Worm (Caenorhabditis elegans): ENCODE results near the gene irld-26.

The irld-26 gene

DNA sequence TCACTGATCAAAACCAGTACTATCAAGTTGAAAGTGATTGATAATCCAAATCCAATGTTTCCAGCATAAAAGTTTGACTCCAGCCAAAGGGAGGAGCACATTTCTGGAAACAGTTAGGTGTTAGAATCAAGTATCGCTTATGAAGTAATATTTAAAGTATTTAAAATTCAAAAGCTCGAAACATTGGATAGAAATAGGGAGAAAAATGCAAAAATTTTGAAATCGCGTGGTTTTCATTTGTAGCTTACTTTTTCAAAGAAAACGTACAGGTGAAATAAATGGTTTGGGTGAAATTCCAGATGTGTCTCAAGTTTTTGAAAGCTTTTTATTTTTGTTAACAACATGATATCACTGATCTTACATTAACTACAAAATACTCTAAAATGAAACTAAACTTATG is 36.0 kb upstream of the irld-26 start, which contains the start of gene str-111:
str-111 (minus strand) TSS at position 101 of the 400 bp plus-strand sequence.
- no peak for TF ChIP-seq vab-15 (tag; optimal IDR thresholded peaks at IDR 0.05)
- peak; percentile 65 for TF ChIP-seq hlh-4 (tag; optimal IDR thresholded peaks at IDR 0.05)

DNA sequence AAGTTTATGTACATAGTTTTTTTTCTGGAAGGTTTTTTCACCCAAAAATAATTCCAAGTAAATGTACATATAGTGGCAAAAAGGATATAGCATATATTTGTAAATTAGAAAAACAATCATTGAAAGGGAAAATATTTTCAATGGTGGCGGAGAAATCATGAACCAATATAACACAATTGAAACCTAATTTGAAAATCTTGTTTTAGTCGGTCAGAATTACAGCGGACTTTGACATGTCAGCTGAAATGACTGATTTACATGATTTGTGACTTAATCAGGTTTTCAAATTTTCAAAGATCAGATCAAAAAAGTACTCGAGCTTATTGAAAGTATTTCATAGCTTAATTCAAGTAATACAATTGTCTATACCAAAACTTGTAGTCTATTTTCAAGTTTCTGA is 33.3 kb upstream of the irld-26 start, which contains the start of gene K05D4.9:
K05D4.9 (minus strand) TSS at position 101 of the 400 bp plus-strand sequence.
- TF ChIP-seq fos-1 (tag; optimal IDR thresholded peaks at IDR 0.05) (no peak), hlh-4 (tag; optimal IDR thresholded peaks at IDR 0.05) (no peak), hlh-17 (GFP tag; optimal IDR thresholded peaks at IDR 0.05; ENCODE audit: borderline replicate concordance) (no peak), lin-35 (GFP tag; optimal IDR thresholded peaks at IDR 0.05) (no peak), fkh-8 (tag; optimal IDR thresholded peaks at IDR 0.05) (peak; percentile 18), unc-86 (tag; optimal IDR thresholded peaks at IDR 0.05) (no peak), fkh-10 (GFP tag; optimal IDR thresholded peaks at IDR 0.05) (no peak)

DNA sequence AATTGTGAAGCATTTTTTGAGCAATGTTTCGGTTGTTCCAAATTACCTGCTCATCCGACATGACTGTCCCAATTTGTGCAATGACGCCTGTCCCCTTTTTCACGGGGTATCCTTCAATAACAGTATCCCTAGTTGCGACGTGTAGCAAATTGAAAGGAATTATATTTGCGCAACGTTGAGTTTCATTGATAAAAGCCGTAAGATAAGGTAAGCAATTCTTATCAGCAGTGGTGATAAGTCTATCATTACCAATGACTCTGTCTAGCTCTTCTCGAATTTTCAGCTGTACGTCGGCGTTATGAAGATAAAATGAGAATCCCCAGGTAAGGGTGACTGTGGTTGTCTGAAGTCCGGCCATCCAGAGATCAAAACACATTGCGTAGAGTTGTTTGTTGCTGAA is 30.9 kb upstream of the irld-26 start:
- TF ChIP-seq pqm-1 (tag; optimal IDR thresholded peaks at IDR 0.05), result peak; percentile 16
- TF ChIP-seq nhr-76 (tag; optimal IDR thresholded peaks at IDR 0.05), result no peak
- TF ChIP-seq nhr-85 (tag), result peak; percentile 14
- TF ChIP-seq lin-39 (tag; optimal IDR thresholded peaks at IDR 0.05), result no peak
- TF ChIP-seq C16A3.4 (tag; optimal IDR thresholded peaks at IDR 0.05), result no peak
- TF ChIP-seq elt-2 (tag; optimal IDR thresholded peaks at IDR 0.05), result peak; percentile 57

DNA sequence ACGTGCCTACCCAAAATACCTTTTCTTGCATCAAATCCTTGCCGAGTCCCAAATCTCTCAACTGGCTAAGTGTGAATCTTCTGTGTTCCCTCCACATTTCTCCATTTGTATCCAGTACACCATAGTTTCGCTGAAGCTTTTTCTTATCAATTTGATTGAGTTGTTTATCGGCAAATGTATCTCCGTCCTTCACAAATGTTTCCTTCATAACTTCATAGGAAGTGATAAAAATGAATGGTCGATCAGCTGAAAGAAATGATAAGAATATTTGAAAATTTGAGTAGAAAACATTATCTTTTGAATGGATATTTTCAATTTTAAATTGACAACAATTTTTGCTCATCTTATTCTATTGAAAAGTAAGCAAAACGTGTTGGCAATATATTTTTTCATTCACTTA is 29.8 kb upstream of the irld-26 start:
- TF ChIP-seq nhr-84 (tag; optimal IDR thresholded peaks at IDR 0.05) (no peak), unc-86 (tag; optimal IDR thresholded peaks at IDR 0.05) (no peak), pqm-1 (tag; optimal IDR thresholded peaks at IDR 0.05) (peak; percentile 74), grh-1 (GFP tag; IDR thresholded peaks at IDR 0.05) (no peak), elt-2 (tag; optimal IDR thresholded peaks at IDR 0.05) (peak; percentile 79)

DNA sequence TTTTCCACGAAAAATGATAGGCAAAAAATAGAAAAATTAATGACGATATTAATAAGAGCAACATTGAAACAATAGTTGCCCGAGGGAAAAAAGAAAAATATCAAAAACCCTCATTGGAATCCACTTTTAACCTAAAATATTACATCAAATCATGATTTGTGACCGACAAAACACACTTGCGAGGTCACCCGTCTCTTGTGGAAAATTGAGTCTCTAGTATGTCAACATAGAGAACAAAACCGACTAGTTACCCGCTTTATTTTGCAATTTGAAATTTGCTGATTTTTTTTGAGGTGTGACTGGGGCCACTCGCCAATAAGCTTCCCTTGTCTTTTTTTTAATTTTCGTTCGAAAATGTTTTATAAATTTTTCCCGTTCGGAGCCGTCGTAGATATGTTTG is 29.2 kb upstream of the irld-26 start, which contains the start of gene cyp-33D1:
cyp-33D1 (minus strand) TSS at position 101 of the 400 bp plus-strand sequence.
- no peak for TF ChIP-seq nhr-77 (tag; optimal IDR thresholded peaks at IDR 0.05)
- TF ChIP-seq lin-39 (tag; optimal IDR thresholded peaks at IDR 0.05), result no peak
- TF ChIP-seq nhr-237 (tag; optimal IDR thresholded peaks at IDR 0.05), result no peak
- no peak for TF ChIP-seq aha-1 (tag; optimal IDR thresholded peaks at IDR 0.05)
- no peak for TF ChIP-seq zag-1 (tag; optimal IDR thresholded peaks at IDR 0.05)
- no peak for TF ChIP-seq fos-1 (tag; optimal IDR thresholded peaks at IDR 0.05)
- no peak for TF ChIP-seq elt-2 (tag; optimal IDR thresholded peaks at IDR 0.05)
- no peak for TF ChIP-seq Y116A8C.19 (tag; optimal IDR thresholded peaks at IDR 0.05; ENCODE audit: borderline replicate concordance)
- no peak for TF ChIP-seq ceh-90 (tag; optimal IDR thresholded peaks at IDR 0.05)
- no peak for TF ChIP-seq unc-130 (tag; optimal IDR thresholded peaks at IDR 0.05)

DNA sequence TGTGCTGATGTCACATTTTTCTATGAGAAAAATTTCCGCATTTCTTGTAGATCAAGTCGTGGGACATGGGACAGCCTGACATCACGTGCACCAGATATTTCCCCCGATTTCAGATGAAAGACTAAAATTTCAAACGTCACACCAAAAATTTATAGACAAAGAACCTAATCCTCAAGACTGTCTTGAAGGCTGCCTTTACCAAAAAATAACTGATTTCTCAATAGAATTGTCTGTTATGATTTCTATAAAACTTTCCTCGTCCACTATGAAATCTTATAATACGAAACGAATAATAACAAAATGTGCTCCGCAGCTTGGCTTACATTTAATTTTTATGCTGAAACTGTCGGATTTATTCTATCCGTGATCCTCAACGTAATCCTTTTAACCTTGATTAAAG is 24.6 kb upstream of the irld-26 start, which contains the start of gene str-106:
str-106 (plus strand) TSS at position 301 of the 400 bp plus-strand sequence.
- TF ChIP-seq aly-2 (tag; optimal IDR thresholded peaks at IDR 0.05) (no peak), nhr-76 (tag; optimal IDR thresholded peaks at IDR 0.05) (no peak), alr-1 (tag; optimal IDR thresholded peaks at IDR 0.05; ENCODE audit: borderline replicate concordance) (no peak), egl-13 (tag; optimal IDR thresholded peaks at IDR 0.05) (no peak), ama-1 (optimal IDR thresholded peaks at IDR 0.05) (no peak), nhr-28 (tag; optimal IDR thresholded peaks at IDR 0.05) (no peak), efl-1 (optimal IDR thresholded peaks at IDR 0.05) (no peak), efl-1 (GFP tag; optimal IDR thresholded peaks at IDR 0.05 in 1 of 2) (no peak), zip-4 (GFP tag; optimal IDR thresholded peaks at IDR 0.05) (no peak), ceh-82 (tag; optimal IDR thresholded peaks at IDR 0.05) (no peak), fos-1 (tag; optimal IDR thresholded peaks at IDR 0.05) (no peak)
